Fruit fly (Drosophila melanogaster): Measurements from ENCODE around the gene Ser12.

The Ser12 gene

DNA sequence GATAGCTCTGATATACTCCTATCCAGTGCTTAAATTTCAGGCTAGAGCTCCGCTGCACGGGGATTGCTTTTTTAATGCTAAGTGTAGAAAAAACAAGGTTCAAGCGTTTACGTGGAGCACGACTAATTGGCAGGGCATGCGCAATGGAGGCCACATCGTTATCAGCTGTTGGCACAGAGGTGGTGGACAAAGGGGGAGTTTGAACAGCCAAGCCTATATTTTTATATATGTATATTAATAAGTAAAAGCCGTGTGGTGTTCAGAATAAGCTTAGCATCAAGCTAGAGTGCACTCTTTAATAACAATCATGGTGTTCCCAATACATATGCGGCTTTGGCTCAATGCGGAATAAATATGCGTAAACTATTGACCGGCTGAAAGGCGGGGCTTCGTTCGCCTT, 38.6 kb downstream of the Ser12 start, which contains the start of gene CG15385:
Gene CG15385, minus strand, starts transcription at position 94 of the 400 bp plus-strand sequence.
- TF ChIP-seq woc (GFP tag; optimal IDR thresholded peaks at IDR 0.05) (no peak), Rel (GFP tag; optimal IDR thresholded peaks at IDR 0.05) (no peak), Rel (tag; optimal IDR thresholded peaks at IDR 0.05) (peak; percentile 54), Dif (GFP tag; optimal IDR thresholded peaks at IDR 0.05; ENCODE audit: partially characterized antibody) (peak; percentile 61)

DNA sequence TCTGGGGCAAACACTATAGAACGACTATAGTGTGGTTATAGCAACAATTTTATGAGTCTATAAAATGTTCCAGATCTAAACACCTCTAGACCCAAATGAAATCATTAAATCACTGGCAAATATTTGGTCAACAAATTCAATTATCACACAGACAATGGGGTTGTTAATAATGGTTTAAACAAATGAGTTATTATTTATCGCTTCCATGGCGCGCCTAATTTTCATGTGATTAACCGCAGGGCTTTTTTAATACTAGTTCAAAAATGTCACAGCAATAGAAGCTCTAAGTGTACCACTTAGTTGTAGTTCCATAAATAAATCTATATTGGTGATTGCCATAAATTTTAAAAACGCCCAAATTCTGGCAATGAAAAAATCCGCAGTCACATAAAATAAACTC, 42.1 kb downstream of the Ser12 start, which contains the start of gene CG33124:
Gene CG33124, minus strand, starts transcription at position 101 of the 400 bp plus-strand sequence.
- TF ChIP-seq Sp1 (GFP tag; optimal IDR thresholded peaks at IDR 0.05) (no peak), tai (GFP tag; optimal IDR thresholded peaks at IDR 0.05) (no peak), brk (GFP tag; optimal IDR thresholded peaks at IDR 0.05) (no peak), Jra (GFP tag; optimal IDR thresholded peaks at IDR 0.05) (no peak), Hnf4 (GFP tag; optimal IDR thresholded peaks at IDR 0.05) (no peak), jim (GFP tag; optimal IDR thresholded peaks at IDR 0.05) (no peak), fru (GFP tag; optimal IDR thresholded peaks at IDR 0.05) (no peak), dsf (GFP tag; optimal IDR thresholded peaks at IDR 0.05; ENCODE audit: borderline replicate concordance) (no peak), rgr (GFP tag; optimal IDR thresholded peaks at IDR 0.05) (no peak), Hr78 (GFP tag; optimal IDR thresholded peaks at IDR 0.05) (no peak), Myc (optimal IDR thresholded peaks at IDR 0.05) (no peak), Abd-B (GFP tag; optimal IDR thresholded peaks at IDR 0.05) (no peak), CG9705 (GFP tag; optimal IDR thresholded peaks at IDR 0.05) (no peak), ey (GFP tag; optimal IDR thresholded peaks at IDR 0.05) (no peak), Mio (GFP tag; optimal IDR thresholded peaks at IDR 0.05) (no peak), sage (GFP tag; optimal IDR thresholded peaks at IDR 0.05) (no peak), br (GFP tag; optimal IDR thresholded peaks at IDR 0.05) (no peak), dl (GFP tag; optimal IDR thresholded peaks at IDR 0.05; ENCODE audit: insufficient read depth in 1 of 2, partially characterized antibody in 2 of 2) (no peak), woc (GFP tag; optimal IDR thresholded peaks at IDR 0.05) (no peak), Vsx2 (GFP tag; optimal IDR thresholded peaks at IDR 0.05; ENCODE audit: partially characterized antibody) (no peak)

DNA sequence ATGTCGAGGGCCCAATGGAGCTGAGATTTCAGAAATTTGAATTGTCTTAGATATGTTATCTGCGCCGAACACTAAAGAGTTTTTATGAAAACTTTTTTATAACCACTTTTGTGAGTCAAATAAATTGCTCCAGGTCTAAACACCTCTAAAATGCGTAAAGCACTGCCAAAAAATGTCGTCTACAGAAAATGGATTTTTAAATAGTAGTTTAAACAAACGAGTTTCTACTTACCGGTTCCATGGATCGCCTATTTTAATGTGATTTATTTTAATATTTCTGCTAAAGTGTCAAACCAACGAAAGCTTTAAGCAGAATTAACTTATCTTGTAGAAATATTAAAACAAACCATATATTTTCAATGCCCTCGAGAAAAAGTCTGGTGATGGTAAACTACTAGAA, 45.0 kb downstream of the Ser12 start, which contains the start of gene CG31668:
Gene CG31668, minus strand, starts transcription at position 101 of the 400 bp plus-strand sequence.
- TF ChIP-seq pan (optimal IDR thresholded peaks at IDR 0.05) (no peak), Rel (GFP tag; optimal IDR thresholded peaks at IDR 0.05) (no peak), Rel (tag; optimal IDR thresholded peaks at IDR 0.05) (no peak), h (GFP tag; optimal IDR thresholded peaks at IDR 0.05) (no peak), br (GFP tag; optimal IDR thresholded peaks at IDR 0.05) (no peak), Dif (GFP tag; optimal IDR thresholded peaks at IDR 0.05; ENCODE audit: partially characterized antibody) (no peak), fru (GFP tag; optimal IDR thresholded peaks at IDR 0.05) (no peak), Dfd (GFP tag; optimal IDR thresholded peaks at IDR 0.05) (no peak), sage (GFP tag; optimal IDR thresholded peaks at IDR 0.05) (no peak), foxo (GFP tag; optimal IDR thresholded peaks at IDR 0.05) (no peak), Sp1 (GFP tag; optimal IDR thresholded peaks at IDR 0.05) (no peak), sv (GFP tag; optimal IDR thresholded peaks at IDR 0.05) (no peak), Myc (optimal IDR thresholded peaks at IDR 0.05) (no peak), Hr78 (GFP tag; optimal IDR thresholded peaks at IDR 0.05) (no peak), Vsx2 (GFP tag; optimal IDR thresholded peaks at IDR 0.05; ENCODE audit: partially characterized antibody) (no peak), brk (GFP tag; optimal IDR thresholded peaks at IDR 0.05) (no peak), GATAd (GFP tag; optimal IDR thresholded peaks at IDR 0.05) (no peak), dsf (GFP tag; optimal IDR thresholded peaks at IDR 0.05; ENCODE audit: borderline replicate concordance) (no peak)

DNA sequence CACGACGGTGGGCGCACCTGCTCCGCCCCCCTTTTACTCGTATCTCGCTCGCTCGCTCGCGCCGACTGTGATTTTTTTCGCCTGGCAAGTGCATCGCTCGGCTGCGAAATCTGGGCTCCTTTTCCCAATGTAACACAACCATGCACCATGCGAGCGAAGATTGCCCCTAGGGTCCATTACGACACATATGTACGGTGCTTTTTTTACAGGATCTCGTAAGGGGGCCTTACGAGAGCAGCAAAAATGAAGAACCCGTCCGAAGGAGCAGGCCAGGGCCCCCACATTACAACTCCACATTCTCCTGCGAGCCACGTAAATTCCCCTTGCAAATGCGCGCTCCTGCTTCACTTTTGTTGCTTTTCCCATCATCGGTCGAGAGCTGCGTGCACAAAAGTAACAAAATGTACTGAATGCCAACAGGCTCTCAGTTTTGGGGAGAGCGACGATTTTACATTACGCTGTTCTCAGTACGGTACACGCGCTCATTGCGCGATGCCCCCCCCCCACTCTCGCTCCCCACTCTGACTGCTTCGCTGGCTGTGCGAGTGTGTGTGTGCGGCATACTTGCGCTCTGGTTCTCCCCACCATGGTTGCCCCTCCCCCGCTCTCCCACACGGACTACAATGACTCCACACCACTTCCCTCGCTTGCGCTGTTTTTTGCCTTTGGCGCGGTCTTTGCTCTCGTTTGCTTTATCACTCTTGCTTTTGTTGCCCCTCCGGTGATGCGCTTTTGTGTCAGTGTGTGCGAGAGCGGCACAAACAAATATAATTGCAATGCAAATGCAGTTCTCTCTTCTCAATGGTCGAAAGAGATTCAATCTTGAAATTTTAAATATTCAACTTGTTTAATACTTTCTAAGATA, 48.0 kb downstream of the Ser12 start:
- TF ChIP-seq tai (GFP tag; optimal IDR thresholded peaks at IDR 0.05) (peak; percentile 92), foxo (GFP tag; optimal IDR thresholded peaks at IDR 0.05) (peak in 1 of 2 experiments; percentile 44), Jra (GFP tag; optimal IDR thresholded peaks at IDR 0.05) (peak; percentile 64), Myc (optimal IDR thresholded peaks at IDR 0.05) (no peak), Hr78 (GFP tag; optimal IDR thresholded peaks at IDR 0.05) (no peak), sage (GFP tag; optimal IDR thresholded peaks at IDR 0.05) (peak; percentile 60), rgr (GFP tag; optimal IDR thresholded peaks at IDR 0.05) (peak; percentile 66), pan (optimal IDR thresholded peaks at IDR 0.05) (no peak), HLH106 (tag; optimal IDR thresholded peaks at IDR 0.05) (peak; percentile 10), psq (GFP tag; optimal IDR thresholded peaks at IDR 0.05) (peak; percentile 97), N (GFP tag; optimal IDR thresholded peaks at IDR 0.05) (no peak), sv (GFP tag; optimal IDR thresholded peaks at IDR 0.05) (no peak), h (GFP tag; optimal IDR thresholded peaks at IDR 0.05) (peak; percentile 78), jim (GFP tag; optimal IDR thresholded peaks at IDR 0.05) (peak; percentile 66), lola (GFP tag; optimal IDR thresholded peaks at IDR 0.05) (no peak), Vsx2 (GFP tag; optimal IDR thresholded peaks at IDR 0.05; ENCODE audit: partially characterized antibody) (peak; percentile 77), Hnf4 (GFP tag; optimal IDR thresholded peaks at IDR 0.05) (peak; percentile 37), dl (GFP tag; optimal IDR thresholded peaks at IDR 0.05; ENCODE audit: insufficient read depth in 1 of 2, partially characterized antibody in 2 of 2) (peak; percentile 68 to 85), usp (GFP tag; optimal IDR thresholded peaks at IDR 0.05) (no peak), OdsH (GFP tag; optimal IDR thresholded peaks at IDR 0.05) (no peak), CrebA (GFP tag; optimal IDR thresholded peaks at IDR 0.05; ENCODE audit: borderline replicate concordance) (peak; percentile 50), dmrt93B (GFP tag; optimal IDR thresholded peaks at IDR 0.05) (no peak), Dif (GFP tag; optimal IDR thresholded peaks at IDR 0.05; ENCODE audit: partially characterized antibody) (peak; percentile 93), fru (GFP tag; optimal IDR thresholded peaks at IDR 0.05) (peak; percentile 91), Dfd (GFP tag; optimal IDR thresholded peaks at IDR 0.05) (no peak), CG9705 (GFP tag; optimal IDR thresholded peaks at IDR 0.05) (no peak), ey (GFP tag; optimal IDR thresholded peaks at IDR 0.05) (peak; percentile 27), Rel (GFP tag; optimal IDR thresholded peaks at IDR 0.05) (peak; percentile 42), Rel (tag; optimal IDR thresholded peaks at IDR 0.05) (peak; percentile 95), Sp1 (GFP tag; optimal IDR thresholded peaks at IDR 0.05) (peak; percentile 26), Mio (GFP tag; optimal IDR thresholded peaks at IDR 0.05) (no peak), br (GFP tag; optimal IDR thresholded peaks at IDR 0.05) (peak; percentile 46)

All from whole organism, wandering third instar larva.